Fruit fly (Drosophila melanogaster): ENCODE measurements around the gene CycY.
A peak's percentile ranks its signal among the peaks of the same experiment; 100 is the strongest.

The CycY gene

dm6 chr2L:11808702-11809583 lies 4.6 kb downstream of the CycY start, which contains the start of gene crol (continued):
- TF ChIP-seq HLH4C (GFP tag; IDR thresholded peaks at IDR 0.05; ENCODE audit: partially characterized antibody) = peak; percentile 80
- peak; percentile 17 for TF ChIP-seq CG9817 (tag; optimal IDR thresholded peaks at IDR 0.05)
- peak; percentile 81 for TF ChIP-seq knrl (GFP tag; IDR thresholded peaks at IDR 0.05; ENCODE audit: partially characterized antibody)
- TF ChIP-seq exex (tag; optimal IDR thresholded peaks at IDR 0.05) = peak; percentile 15
- peak; percentile 56; the same call in 1 of the 3 replicates for TF ChIP-seq Dbx (GFP tag; IDR thresholded peaks at IDR 0.05)
- no peak for TF ChIP-seq zen (tag; optimal IDR thresholded peaks at IDR 0.05)
- no peak for TF ChIP-seq Hey (tag; optimal IDR thresholded peaks at IDR 0.05)
- no peak for TF ChIP-seq PHDP (tag; optimal IDR thresholded peaks at IDR 0.05)
- no peak for TF ChIP-seq tio (GFP tag; optimal IDR thresholded peaks at IDR 0.05)
- TF ChIP-seq Hr39 (optimal IDR thresholded peaks at IDR 0.05) = no peak
- peak; percentile 15 for TF ChIP-seq Ssrp (tag; optimal IDR thresholded peaks at IDR 0.05)
- TF ChIP-seq CG10979 (tag; optimal IDR thresholded peaks at IDR 0.05) = peak; percentile 27
- no peak for TF ChIP-seq oc (tag; optimal IDR thresholded peaks at IDR 0.05)
- peak; percentile 40 for TF ChIP-seq lilli (GFP tag; optimal IDR thresholded peaks at IDR 0.05)
- TF ChIP-seq ara (GFP tag; IDR thresholded peaks at IDR 0.05) = no peak
- no peak for TF ChIP-seq en (GFP tag; optimal IDR thresholded peaks at IDR 0.05)
- no peak for TF ChIP-seq sc (optimal IDR thresholded peaks at IDR 0.05)
- TF ChIP-seq sc (GFP tag; optimal IDR thresholded peaks at IDR 0.05) = no peak
- no peak for TF ChIP-seq Dfd (GFP tag; optimal IDR thresholded peaks at IDR 0.05)
- peak; percentile 55 for TF ChIP-seq tna (GFP tag; IDR thresholded peaks at IDR 0.05; ENCODE audit: partially characterized antibody)
- TF ChIP-seq wek (GFP tag; optimal IDR thresholded peaks at IDR 0.05) = no peak
- TF ChIP-seq h (optimal IDR thresholded peaks at IDR 0.05) = no peak
- no peak for TF ChIP-seq luna (GFP tag; optimal IDR thresholded peaks at IDR 0.05)
- TF ChIP-seq tgo (GFP tag; IDR thresholded peaks at IDR 0.05) = no peak
- TF ChIP-seq ranshi (GFP tag; IDR thresholded peaks at IDR 0.05) = no peak
- no peak for TF ChIP-seq esg (GFP tag; conservative IDR thresholded peaks at IDR 0.05)
- no peak for TF ChIP-seq Six4 (GFP tag; optimal IDR thresholded peaks at IDR 0.05)
- peak; percentile 43 for TF ChIP-seq CG13424 (tag; optimal IDR thresholded peaks at IDR 0.05)
- TF ChIP-seq Max (GFP tag; optimal IDR thresholded peaks at IDR 0.05) = no peak
- no peak for TF ChIP-seq CG13123 (GFP tag; optimal IDR thresholded peaks at IDR 0.05)
- no peak for TF ChIP-seq eyg (GFP tag; optimal IDR thresholded peaks at IDR 0.05)
- peak; percentile 67; the same call in 2 of the 3 replicates for TF ChIP-seq hb (GFP tag; IDR thresholded peaks at IDR 0.05; ENCODE audit: partially characterized antibody)
- no peak for TF ChIP-seq CG3995 (GFP tag; optimal IDR thresholded peaks at IDR 0.05)
- peak; percentile 73 for TF ChIP-seq sens (GFP tag)
- TF ChIP-seq lbe (GFP tag; optimal IDR thresholded peaks at IDR 0.05) = no peak
- no peak for TF ChIP-seq CG2889 (GFP tag; IDR thresholded peaks at IDR 0.05)
- no peak for TF ChIP-seq NfI (GFP tag; optimal IDR thresholded peaks at IDR 0.05)
- no peak for TF ChIP-seq CG17359 (tag; optimal IDR thresholded peaks at IDR 0.05)
- TF ChIP-seq CG13775 (GFP tag; optimal IDR thresholded peaks at IDR 0.05) = peak; percentile 15
- TF ChIP-seq CG15696 (tag; optimal IDR thresholded peaks at IDR 0.05) = peak; percentile 17
- no peak for TF ChIP-seq grn (GFP tag; optimal IDR thresholded peaks at IDR 0.05)
- TF ChIP-seq row (GFP tag; IDR thresholded peaks at IDR 0.05) = peak; percentile 85
- TF ChIP-seq Atf6 (GFP tag; IDR thresholded peaks at IDR 0.05) = 0 out of 2 replicates have a peak, but pooled peaks have one; percentile 16
- TF ChIP-seq CG14050 (GFP tag; IDR thresholded peaks at IDR 0.05) = peak; percentile 18; the same call in 1 of the 3 replicates
- peak; percentile 89 for TF ChIP-seq Dref (GFP tag; IDR thresholded peaks at IDR 0.05)
- TF ChIP-seq HLHmδ (GFP tag; optimal IDR thresholded peaks at IDR 0.05) = no peak
- no peak for TF ChIP-seq CG33557 (GFP tag; optimal IDR thresholded peaks at IDR 0.05)
- TF ChIP-seq CG7372 (GFP tag; IDR thresholded peaks at IDR 0.05) = no peak
- no peak for TF ChIP-seq fru (optimal IDR thresholded peaks at IDR 0.05)
- no peak for TF ChIP-seq slou (GFP tag; optimal IDR thresholded peaks at IDR 0.05)
- peak; percentile 46 for TF ChIP-seq CHES-1-like (GFP tag; optimal IDR thresholded peaks at IDR 0.05)

Data from whole organism, embryonic.